Worm (Caenorhabditis elegans) whole organism, mixed stage, embryonic: Measurements from ENCODE around the gene H14N18.2.

Experiments used
- ceh-43 ChIP-seq: fragments of 200-800 bp; sonication (Bioruptor generic); optimal IDR thresholded peaks from 2 replicates; lab custom pipeline; 2018; ENCODE audit warnings: mild to moderate bottlenecking, missing genetic modification characterization, moderate library complexity, missing compliant biosample characterization
- unc-120 ChIP-seq: sonication (generic microtip); optimal IDR thresholded peaks from 2 replicates; lab custom pipeline; 2017; ENCODE audit warnings: missing genetic modification characterization, missing compliant biosample characterization; ENCODE audit not compliant: poor library complexity, severe bottlenecking
- unc-62 ChIP-seq: fragments of 150-350 bp; optimal IDR thresholded peaks from 2 replicates; lab custom pipeline; 2014; ENCODE audit warnings: missing biosample characterization, missing genetic modification reagents, missing genetic modification characterization

ce11 chrV:8956387-8957095, 24.1 kb downstream of the H14N18.2 start, which contains the start of gene ttc-17:
- TF ChIP-seq unc-120 (no peak), ceh-43 (GFP tag; lab: Kevin White, UChicago) (no peak), unc-62 (GFP tag; lab: Kevin White, UChicago) (no peak)
